Worm (Caenorhabditis elegans): ENCODE data around the gene B0238.15.

Gene B0238.15

ce11 chrV:5287273-5287672, 47.3 kb downstream of the B0238.15 start, which contains the start of gene Y49G5A.1:
TSS of gene Y49G5A.1 (minus strand) at chrV:5287373.
- no peak for TF ChIP-seq W03F9.2 (tag; optimal IDR thresholded peaks at IDR 0.05)
- TF ChIP-seq him-1 (tag; optimal IDR thresholded peaks at IDR 0.05): no peak
- no peak for TF ChIP-seq dao-5 (tag; optimal IDR thresholded peaks at IDR 0.05)

DNA sequence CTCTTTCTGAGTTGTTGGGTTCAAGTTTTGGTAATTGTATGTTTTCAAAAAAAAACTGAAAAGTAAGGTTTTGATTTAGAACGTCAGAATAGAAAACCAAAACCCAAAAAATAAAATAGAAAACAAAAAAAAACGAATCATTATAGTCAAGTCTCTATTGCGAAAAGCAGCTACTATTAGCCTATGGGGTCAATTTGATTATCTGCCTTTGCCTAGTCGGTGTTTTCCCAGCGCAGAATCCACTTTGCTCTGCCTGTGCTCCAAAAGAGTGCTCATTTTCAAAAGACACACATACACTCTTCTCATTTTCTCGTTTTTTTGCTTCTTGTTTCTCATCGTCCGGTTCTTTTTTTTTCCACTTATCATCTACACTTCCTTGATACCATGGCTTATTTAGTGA, 48.7 kb downstream of the B0238.15 start:
- TF ChIP-seq W03F9.2 (tag; optimal IDR thresholded peaks at IDR 0.05): no peak
- TF ChIP-seq dao-5 (tag; optimal IDR thresholded peaks at IDR 0.05): no peak
- no peak for TF ChIP-seq him-1 (tag; optimal IDR thresholded peaks at IDR 0.05)
